Worm (Caenorhabditis elegans): ENCODE measurements around the gene nasp-2.

nasp-2 gene

ce11 chrV:13299398-13299797 is 12.7 kb downstream of the nasp-2 start:
- TF ChIP-seq zip-2 (tag; optimal IDR thresholded peaks at IDR 0.05) (no peak), nhr-6 (tag; optimal IDR thresholded peaks at IDR 0.05) (no peak), ceh-62 (tag; optimal IDR thresholded peaks at IDR 0.05) (no peak), nhr-102 (tag; optimal IDR thresholded peaks at IDR 0.05) (no peak), unc-62 (GFP tag; optimal IDR thresholded peaks at IDR 0.05 in 1 of 2) (no peak), unc-62 (tag; optimal IDR thresholded peaks at IDR 0.05) (no peak), snpc-4 (tag; optimal IDR thresholded peaks at IDR 0.05) (no peak), mdt-29 (GFP tag; IDR thresholded peaks at IDR 0.05) (no peak), egl-27 (tag; optimal IDR thresholded peaks at IDR 0.05) (no peak), nhr-42 (GFP tag; IDR thresholded peaks at IDR 0.05) (no peak), lin-1 (GFP tag; IDR thresholded peaks at IDR 0.05) (no peak), hlh-11 (tag; optimal IDR thresholded peaks at IDR 0.05) (no peak), unc-39 (tag; optimal IDR thresholded peaks at IDR 0.05) (no peak), T20F7.1 (GFP tag; optimal IDR thresholded peaks at IDR 0.05) (no peak), mes-2 (tag; optimal IDR thresholded peaks at IDR 0.05; ENCODE audit: poor library complexity, severe bottlenecking) (no peak), Y75B8A.6 (GFP tag; IDR thresholded peaks at IDR 0.05) (no peak), lin-29 (GFP tag; IDR thresholded peaks at IDR 0.05) (no peak), T26A8.4 (GFP tag; IDR thresholded peaks at IDR 0.05) (no peak), zag-1 (tag; optimal IDR thresholded peaks at IDR 0.05) (no peak), F10B5.3 (tag; optimal IDR thresholded peaks at IDR 0.05) (no peak)

- TF ChIP-seq daf-16 (GFP tag; optimal IDR thresholded peaks at IDR 0.05) (peak in 1 of 2 experiments; percentile 93), daf-16 (tag; optimal IDR thresholded peaks at IDR 0.05) (no peak), egl-27 (tag; optimal IDR thresholded peaks at IDR 0.05) (no peak), lsy-2 (tag; optimal IDR thresholded peaks at IDR 0.05) (no peak), mes-2 (tag; optimal IDR thresholded peaks at IDR 0.05; ENCODE audit: poor library complexity, severe bottlenecking) (no peak), unc-62 (GFP tag; optimal IDR thresholded peaks at IDR 0.05 in 1 of 2) (peak in 1 of 2 experiments; percentile 83), unc-62 (tag; optimal IDR thresholded peaks at IDR 0.05) (no peak)
These were observed 13.4 kb downstream of the nasp-2 start for ce11 chrV:13298706-13299105.

- no peak for TF ChIP-seq mep-1 (tag; optimal IDR thresholded peaks at IDR 0.05)
- TF ChIP-seq F37D6.2 (tag; optimal IDR thresholded peaks at IDR 0.05): no peak
- TF ChIP-seq ztf-7 (tag; optimal IDR thresholded peaks at IDR 0.05): no peak
- no peak for TF ChIP-seq lin-39 (tag; optimal IDR thresholded peaks at IDR 0.05)
These were observed 14.8 kb downstream of the nasp-2 start, which contains the start of gene C26E1.1 for ce11 chrV:13297220-13297619. Gene C26E1.1, plus strand, starts transcription at chrV:13297520.

ce11 chrV:13295859-13296258 is 16.2 kb downstream of the nasp-2 start, which contains the start of gene uig-1:
Gene uig-1, minus strand, starts transcription at chrV:13295978.
- TF ChIP-seq unc-62 (GFP tag; optimal IDR thresholded peaks at IDR 0.05 in 1 of 2) (peak in 1 of 2 experiments; percentile 63), unc-62 (tag; optimal IDR thresholded peaks at IDR 0.05) (no peak), saeg-2 (GFP tag; IDR thresholded peaks at IDR 0.05) (no peak), T26A8.4 (GFP tag; IDR thresholded peaks at IDR 0.05) (no peak), duxl-1 (tag; optimal IDR thresholded peaks at IDR 0.05; ENCODE audit: poor library complexity) (no peak)

- TF ChIP-seq ceh-28 (tag; optimal IDR thresholded peaks at IDR 0.05) (no peak), madf-5 (GFP tag; IDR thresholded peaks at IDR 0.05) (no peak), ZK337.2 (GFP tag; IDR thresholded peaks at IDR 0.05) (no peak), lin-13 (GFP tag; optimal IDR thresholded peaks at IDR 0.05) (no peak), nhr-6 (tag; optimal IDR thresholded peaks at IDR 0.05) (no peak), nhr-11 (tag; optimal IDR thresholded peaks at IDR 0.05) (no peak), ceh-20 (GFP tag; IDR thresholded peaks at IDR 0.05) (no peak), skn-1 (tag; optimal IDR thresholded peaks at IDR 0.05) (no peak), ctbp-1 (GFP tag; IDR thresholded peaks at IDR 0.05) (no peak), egl-27 (tag; optimal IDR thresholded peaks at IDR 0.05) (no peak), fkh-10 (GFP tag; optimal IDR thresholded peaks at IDR 0.05) (no peak), F10B5.3 (tag; optimal IDR thresholded peaks at IDR 0.05) (no peak), unc-130 (GFP tag; optimal IDR thresholded peaks at IDR 0.05) (no peak), gei-8 (GFP tag; optimal IDR thresholded peaks at IDR 0.05) (no peak), Y48G9A.11 (GFP tag; IDR thresholded peaks at IDR 0.05) (no peak), fos-1 (tag; optimal IDR thresholded peaks at IDR 0.05) (no peak), ceh-44 (GFP tag; IDR thresholded peaks at IDR 0.05) (no peak), nhr-48 (tag; optimal IDR thresholded peaks at IDR 0.05) (no peak), mes-2 (tag; optimal IDR thresholded peaks at IDR 0.05; ENCODE audit: poor library complexity, severe bottlenecking) (no peak), hmg-1.1 (GFP tag; IDR thresholded peaks at IDR 0.05) (no peak)
These were observed 17.6 kb downstream of the nasp-2 start for ce11 chrV:13294507-13294906.

All from whole organism, L4 larva.